Fruit fly (Drosophila melanogaster) whole organism, embryonic: ENCODE data around the gene Ccp84Aa.

Experiments
- CG10565 ChIP-seq: fragments of 200-800 bp; sonication (Bioruptor generic); optimal IDR thresholded peaks from 3 replicates; lab custom pipeline; 2016; ENCODE audit warnings: missing biosample characterization, mild to moderate bottlenecking, missing genetic modification characterization
- CG11247 ChIP-seq: fragments of 200-800 bp; sonication (Bioruptor generic); IDR thresholded peaks from 2 replicates; pipeline ENCODE4 v1.3.6; 2022; ENCODE audit warnings: missing biosample characterization, missing genetic modification characterization
- CG6765 ChIP-seq: fragments of 200-800 bp; sonication (Bioruptor generic); optimal IDR thresholded peaks from 3 replicates; lab custom pipeline; 2017; ENCODE audit warnings: missing biosample characterization, mild to moderate bottlenecking, missing genetic modification characterization
- Lim3 ChIP-seq: fragments of 200-800 bp; sonication (Bioruptor generic); IDR thresholded peaks from 2 replicates; pipeline ENCODE4 v1.3.6; 2022; ENCODE audit warnings: missing biosample characterization, missing genetic modification characterization
- Med ChIP-seq: fragments of 200-800 bp; sonication (Bioruptor generic); peaks from one replicate; lab custom pipeline; 2016; ENCODE audit warnings: missing biosample characterization, missing genetic modification characterization, mild to moderate bottlenecking, inconsistent platforms, moderate library complexity
- bowl ChIP-seq: fragments of 200-800 bp; sonication (Bioruptor generic); IDR thresholded peaks from 2 replicates; pipeline ENCODE4 v1.3.6; 2022; ENCODE audit warnings: missing biosample characterization, missing genetic modification characterization
- br ChIP-seq: fragments of >200 bp; optimal IDR thresholded peaks from 2 replicates; lab custom pipeline; 2017
- h ChIP-seq: fragments of >200 bp; optimal IDR thresholded peaks from 2 replicates; lab custom pipeline; 2017
- insv ChIP-seq, 2 experiments: fragments of 200-800 bp; sonication (Bioruptor generic); optimal IDR thresholded peaks; 3 replicates each; lab custom pipeline; 2016 to 2018; ENCODE audit warnings: missing biosample characterization in 2 of 2, missing genetic modification characterization in 2 of 2
- maf-S ChIP-seq: fragments of 200-800 bp; sonication (Bioruptor generic); optimal IDR thresholded peaks from 2 replicates; lab custom pipeline; 2016; ENCODE audit warnings: missing biosample characterization, missing genetic modification characterization
- phol ChIP-seq: fragments of 200-800 bp; sonication (Bioruptor generic); optimal IDR thresholded peaks from 3 replicates; lab custom pipeline; 2018; ENCODE audit warnings: missing biosample characterization, mild to moderate bottlenecking, missing genetic modification characterization, moderate library complexity
- pzg ChIP-seq: fragments of 200-800 bp; sonication (Bioruptor generic); optimal IDR thresholded peaks from 3 replicates; lab custom pipeline; 2018; ENCODE audit warnings: missing biosample characterization, mild to moderate bottlenecking, missing genetic modification characterization, moderate library complexity
- ttk ChIP-seq: fragments of 200-800 bp; sonication (Bioruptor generic); IDR thresholded peaks from 2 replicates; pipeline ENCODE4 v2.1.2; 2022; ENCODE audit warnings: missing biosample characterization, missing genetic modification characterization

DNA sequence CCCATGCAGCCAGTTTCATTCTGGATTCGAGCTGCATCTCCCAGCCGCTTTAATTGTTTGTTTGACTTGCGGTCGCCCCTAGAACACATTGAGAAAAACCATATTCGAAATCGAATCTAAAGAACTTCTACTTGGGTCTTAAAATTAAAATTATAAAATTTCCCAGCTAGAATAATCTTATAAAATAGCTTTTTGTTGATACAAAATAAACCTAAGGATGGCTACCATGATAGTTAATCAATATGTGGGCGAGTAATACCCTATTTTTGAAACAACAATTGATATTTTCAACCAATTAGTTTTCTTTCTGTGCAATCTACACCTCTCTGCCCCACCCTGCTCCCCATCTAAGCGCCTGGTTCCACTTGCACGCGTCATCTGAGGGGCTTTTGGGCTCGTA is 29.3 kb upstream of the Ccp84Aa start:
- TF ChIP-seq maf-S (GFP tag; lab: Kevin White, UChicago), result no peak
- peak; percentile 51 for TF ChIP-seq Med (GFP tag; lab: Kevin White, UChicago)
- TF ChIP-seq CG10565 (GFP tag; lab: Kevin White, UChicago), result no peak
- TF ChIP-seq phol (tag; lab: Kevin White, UChicago), result peak; percentile 55
- no peak for TF ChIP-seq insv (GFP tag; optimal IDR thresholded peaks at IDR 0.05; lab: Kevin White, UChicago)
- TF ChIP-seq pzg (GFP tag; lab: Kevin White, UChicago), result no peak
- TF ChIP-seq br (lab: Kevin White, UChicago), result no peak
- no peak for TF ChIP-seq Lim3 (GFP tag; lab: Robert Waterston, UW)
- no peak for TF ChIP-seq ttk
- no peak for TF ChIP-seq bowl (GFP tag; lab: Robert Waterston, UW)
- TF ChIP-seq h, result no peak
- TF ChIP-seq CG6765 (GFP tag; lab: Kevin White, UChicago), result no peak
- TF ChIP-seq CG11247 (GFP tag; lab: Robert Waterston, UW), result no peak
